Worm (Caenorhabditis elegans) whole organism, early embryonic: ENCODE results near the gene bath-3.

Experiments
- aly-1 ChIP-seq: sonication (generic microtip); optimal IDR thresholded peaks from 2 replicates; lab custom pipeline; 2016; ENCODE audit warnings: missing genetic modification characterization, missing compliant biosample characterization
- ama-1 ChIP-seq: fragments of 150-350 bp; optimal IDR thresholded peaks from 2 replicates; lab custom pipeline; 2014
- ceh-36 ChIP-seq: sonication (generic microtip); optimal IDR thresholded peaks from 2 replicates; lab custom pipeline; 2016; ENCODE audit warnings: missing genetic modification characterization, inconsistent platforms, missing compliant biosample characterization
- ets-7 ChIP-seq: sonication (generic microtip); optimal IDR thresholded peaks from 2 replicates; lab custom pipeline; 2016; ENCODE audit warnings: missing genotype, missing genetic modification characterization, missing compliant biosample characterization
- flt-1 ChIP-seq: fragments of 200-800 bp; sonication (Bioruptor generic); IDR thresholded peaks from 2 replicates; pipeline ENCODE4 v1.3.6; 2022; ENCODE audit warnings: missing genetic modification characterization, missing compliant biosample characterization
- hmg-4 ChIP-seq: fragments of 200-800 bp; sonication (Bioruptor generic); optimal IDR thresholded peaks from 2 replicates; lab custom pipeline; 2018; ENCODE audit warnings: mild to moderate bottlenecking, missing genetic modification characterization, missing compliant biosample characterization
- hnd-1 ChIP-seq: sonication (generic microtip); optimal IDR thresholded peaks from 2 replicates; lab custom pipeline; 2016; ENCODE audit warnings: missing genetic modification characterization, missing compliant biosample characterization
- pes-1 ChIP-seq: fragments of 200-800 bp; sonication (Bioruptor generic); IDR thresholded peaks from 2 replicates; pipeline ENCODE4 v1.3.6; 2022; ENCODE audit warnings: missing genetic modification reagents, missing genetic modification characterization, missing compliant biosample characterization
- scrt-1 ChIP-seq: fragments of 200-800 bp; sonication (Bioruptor generic); IDR thresholded peaks from 2 replicates; pipeline ENCODE4 v1.3.6; 2022; ENCODE audit warnings: missing genetic modification characterization, missing compliant biosample characterization
- sea-1 ChIP-seq: fragments of 200-800 bp; sonication (Bioruptor generic); conservative IDR thresholded peaks from 2 replicates; pipeline ENCODE4 v1.3.6; 2022; ENCODE audit warnings: missing genetic modification characterization, missing compliant biosample characterization
- tbx-37 ChIP-seq: fragments of 200-800 bp; sonication (Bioruptor generic); conservative IDR thresholded peaks from 2 replicates; pipeline ENCODE4 v1.3.6; 2022; ENCODE audit warnings: missing genetic modification reagents, missing genetic modification characterization, missing compliant biosample characterization
- tra-4 ChIP-seq: sonication (generic microtip); optimal IDR thresholded peaks from 2 replicates; lab custom pipeline; 2017; ENCODE audit warnings: missing genetic modification characterization, missing compliant biosample characterization

ce11 chrII:2039288-2039687, 9.0 kb upstream of the bath-3 start, which contains the start of gene bath-19:
- no peak for TF ChIP-seq ama-1 (lab: Kevin White, UChicago)
- TF ChIP-seq flt-1 (GFP tag; lab: Robert Waterston, UW) = no peak
- TF ChIP-seq hnd-1 (tag; lab: Kevin White, UChicago) = no peak
- no peak for TF ChIP-seq ceh-36 (tag; lab: Kevin White, UChicago)
- TF ChIP-seq ets-7 (tag; lab: Kevin White, UChicago) = no peak
- TF ChIP-seq tra-4 (tag; lab: Kevin White, UChicago) = no peak
- TF ChIP-seq tbx-37 (GFP tag; lab: Robert Waterston, UW) = no peak
- TF ChIP-seq hmg-4 = no peak
- TF ChIP-seq scrt-1 (GFP tag; lab: Robert Waterston, UW) = no peak
- no peak for TF ChIP-seq aly-1 (tag; lab: Kevin White, UChicago)
- TF ChIP-seq pes-1 (GFP tag; lab: Robert Waterston, UW) = no peak
- TF ChIP-seq sea-1 (GFP tag; lab: Robert Waterston, UW) = no peak
